Fruit fly (Drosophila melanogaster): ENCODE measurements around the gene Cad87A.
A peak's percentile ranks its signal among the peaks of the same experiment; 100 is the strongest.

DNA sequence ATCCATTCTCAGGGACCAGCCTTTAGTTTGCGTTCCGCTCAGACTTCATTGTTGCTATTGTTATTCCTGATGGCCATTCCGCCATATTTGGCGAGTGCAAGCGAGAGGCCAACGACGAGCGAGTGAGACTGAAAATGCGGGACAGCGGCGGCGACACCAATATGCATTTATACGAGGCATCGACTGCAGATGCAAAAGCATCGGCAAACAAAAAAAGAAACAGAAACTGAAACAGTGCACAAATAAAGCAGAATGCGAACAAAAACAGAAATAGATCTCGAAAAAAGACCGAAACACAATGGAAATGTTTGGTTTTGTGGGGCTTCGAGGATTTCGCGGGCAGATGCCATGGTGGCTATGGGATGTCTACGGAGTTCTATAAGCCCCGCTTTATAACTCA, 89.8 kb downstream of the Cad87A start:
- TF ChIP-seq psq (GFP tag; optimal IDR thresholded peaks at IDR 0.05) (peak; percentile 77), h (GFP tag; optimal IDR thresholded peaks at IDR 0.05) (no peak), Sp1 (GFP tag; optimal IDR thresholded peaks at IDR 0.05) (no peak), Dfd (GFP tag; optimal IDR thresholded peaks at IDR 0.05) (no peak)

Measured in whole organism, wandering third instar larva.